Fruit fly (Drosophila melanogaster) whole organism, embryonic: ENCODE data around the gene CG33181.

Experiments used
- BtbVII ChIP-seq: fragments of 200-800 bp; sonication (Bioruptor generic); optimal IDR thresholded peaks from 3 replicates; lab custom pipeline; 2017; ENCODE audit warnings: missing biosample characterization, mild to moderate bottlenecking, missing genetic modification characterization
- C15 ChIP-seq: fragments of 200-800 bp; sonication (Bioruptor generic); IDR thresholded peaks from 3 replicates; pipeline ENCODE4 v1.3.6; 2022; ENCODE audit warnings: missing biosample characterization, missing genetic modification characterization
- CG10959 ChIP-seq: fragments of 200-800 bp; sonication (Bioruptor generic); IDR thresholded peaks from 2 replicates; pipeline ENCODE4 v1.3.6; 2022; ENCODE audit warnings: missing biosample characterization, missing genetic modification characterization
- CG13424 ChIP-seq: fragments of 200-800 bp; sonication (Bioruptor generic); optimal IDR thresholded peaks from 2 replicates; lab custom pipeline; 2019; ENCODE audit warnings: missing biosample characterization, mild to moderate bottlenecking, missing genetic modification characterization, moderate library complexity
- CG13775 ChIP-seq: fragments of 200-800 bp; sonication (Bioruptor generic); optimal IDR thresholded peaks from 3 replicates; lab custom pipeline; 2017; ENCODE audit warnings: missing biosample characterization, mild to moderate bottlenecking, missing genetic modification characterization
- CG13894 ChIP-seq: fragments of 200-800 bp; sonication (Bioruptor generic); optimal IDR thresholded peaks from 3 replicates; lab custom pipeline; 2018; ENCODE audit warnings: missing biosample characterization, mild to moderate bottlenecking, missing genetic modification characterization, moderate library complexity
- CG14441 ChIP-seq: fragments of 200-800 bp; sonication (Bioruptor generic); IDR thresholded peaks from 2 replicates; pipeline ENCODE4 v1.3.6; 2022; ENCODE audit warnings: missing biosample characterization, missing genetic modification characterization
- CG15269 ChIP-seq: fragments of 200-800 bp; sonication (Bioruptor generic); optimal IDR thresholded peaks from 2 replicates; lab custom pipeline; 2018; ENCODE audit warnings: missing biosample characterization, mild to moderate bottlenecking, missing genetic modification characterization, moderate library complexity
- CG18011 ChIP-seq: fragments of 200-800 bp; sonication (Bioruptor generic); optimal IDR thresholded peaks from 2 replicates; lab custom pipeline; 2017; ENCODE audit warnings: missing biosample characterization, missing genetic modification characterization, mild to moderate bottlenecking, moderate library complexity, missing genotype
- CG2129 ChIP-seq: fragments of 200-800 bp; sonication (Bioruptor generic); IDR thresholded peaks from 2 replicates; pipeline ENCODE4 v1.3.6; 2022; ENCODE audit warnings: missing biosample characterization, missing genetic modification characterization; ENCODE audit not compliant: partially characterized antibody
- CG2199 ChIP-seq: fragments of 200-800 bp; sonication (Bioruptor generic); IDR thresholded peaks from 3 replicates; pipeline ENCODE4 v1.3.6; 2022; ENCODE audit warnings: missing biosample characterization, missing genetic modification characterization
- CG30403 ChIP-seq: fragments of 200-800 bp; sonication (Bioruptor generic); optimal IDR thresholded peaks from 3 replicates; lab custom pipeline; 2016; ENCODE audit warnings: missing biosample characterization, missing genetic modification characterization
- CG30431 ChIP-seq: fragments of 200-800 bp; sonication (Bioruptor generic); optimal IDR thresholded peaks from 2 replicates; lab custom pipeline; 2017; ENCODE audit warnings: missing biosample characterization, missing genetic modification characterization
- CG31224 ChIP-seq: fragments of 200-800 bp; sonication (Bioruptor generic); IDR thresholded peaks from 2 replicates; pipeline ENCODE4 v1.3.6; 2022; ENCODE audit warnings: missing biosample characterization, missing genetic modification characterization
- CG3407 ChIP-seq: fragments of 200-800 bp; sonication (Bioruptor generic); optimal IDR thresholded peaks from 2 replicates; lab custom pipeline; 2018; ENCODE audit warnings: missing biosample characterization, mild to moderate bottlenecking, missing genetic modification characterization
- CG34224 ChIP-seq: fragments of 200-800 bp; sonication (Bioruptor generic); IDR thresholded peaks from 3 replicates; pipeline ENCODE4 v1.3.6; 2022; ENCODE audit warnings: missing biosample characterization, missing genetic modification characterization; ENCODE audit not compliant: partially characterized antibody
- CG3838 ChIP-seq: fragments of 200-800 bp; sonication (Bioruptor generic); optimal IDR thresholded peaks from 3 replicates; lab custom pipeline; 2016; ENCODE audit warnings: missing biosample characterization, missing genetic modification characterization
- CG4424 ChIP-seq: fragments of 200-800 bp; sonication (Bioruptor generic); optimal IDR thresholded peaks from 3 replicates; lab custom pipeline; 2016; ENCODE audit warnings: missing biosample characterization, missing genetic modification characterization
- CG5245 ChIP-seq: fragments of 200-800 bp; sonication (Bioruptor generic); optimal IDR thresholded peaks from 3 replicates; lab custom pipeline; 2016; ENCODE audit warnings: missing biosample characterization, missing genetic modification characterization
- CG6689 ChIP-seq: fragments of 200-800 bp; sonication (Bioruptor generic); IDR thresholded peaks from 2 replicates; pipeline ENCODE4 v1.3.6; 2022; ENCODE audit warnings: missing biosample characterization, missing genetic modification characterization
- CG6813 ChIP-seq: fragments of 200-800 bp; sonication (Bioruptor generic); optimal IDR thresholded peaks from 2 replicates; lab custom pipeline; 2017; ENCODE audit warnings: missing biosample characterization, missing genetic modification characterization, mild to moderate bottlenecking, moderate library complexity, missing genetic modification reagents
- CG8089 ChIP-seq: fragments of 200-800 bp; sonication (Bioruptor generic); optimal IDR thresholded peaks from 3 replicates; lab custom pipeline; 2016; ENCODE audit warnings: missing biosample characterization, missing genetic modification characterization
- CG8924 ChIP-seq: fragments of 200-800 bp; optimal IDR thresholded peaks from 3 replicates; lab custom pipeline; 2019; ENCODE audit warnings: missing biosample characterization, mild to moderate bottlenecking, missing genetic modification characterization, moderate library complexity
- CG9817 ChIP-seq: fragments of 200-800 bp; sonication (Bioruptor generic); optimal IDR thresholded peaks from 2 replicates; lab custom pipeline; 2018; ENCODE audit warnings: missing biosample characterization, mild to moderate bottlenecking, missing genetic modification characterization, moderate library complexity
- CHES-1-like ChIP-seq: fragments of 200-800 bp; sonication (Bioruptor generic); optimal IDR thresholded peaks from 2 replicates; lab custom pipeline; 2016; ENCODE audit warnings: missing biosample characterization, missing genetic modification characterization
- Camta ChIP-seq: fragments of 200-800 bp; sonication (Bioruptor generic); optimal IDR thresholded peaks from 2 replicates; lab custom pipeline; 2016; ENCODE audit warnings: missing biosample characterization, missing genetic modification characterization
- Dek ChIP-seq: fragments of 200-800 bp; sonication (Bioruptor generic); optimal IDR thresholded peaks from 3 replicates; lab custom pipeline; 2019; ENCODE audit warnings: missing biosample characterization, mild to moderate bottlenecking, missing genetic modification characterization, moderate library complexity
- Dp ChIP-seq: fragments of 200-800 bp; sonication (Bioruptor generic); optimal IDR thresholded peaks from 2 replicates; lab custom pipeline; 2018; ENCODE audit warnings: missing biosample characterization, mild to moderate bottlenecking, missing genetic modification characterization, moderate library complexity
- Fer1 ChIP-seq: fragments of 200-800 bp; sonication (Bioruptor generic); optimal IDR thresholded peaks from 2 replicates; lab custom pipeline; 2017; ENCODE audit warnings: missing biosample characterization, mild to moderate bottlenecking, missing genetic modification characterization
- NK7.1 ChIP-seq: fragments of 200-800 bp; sonication (Bioruptor generic); optimal IDR thresholded peaks from 3 replicates; lab custom pipeline; 2016; ENCODE audit warnings: missing biosample characterization, missing genetic modification characterization
- Ssrp ChIP-seq: fragments of 200-800 bp; sonication (Bioruptor generic); optimal IDR thresholded peaks from 2 replicates; lab custom pipeline; 2018; ENCODE audit warnings: missing biosample characterization, mild to moderate bottlenecking, missing genetic modification characterization, moderate library complexity
- ab ChIP-seq: fragments of 200-800 bp; sonication (Bioruptor generic); optimal IDR thresholded peaks from 2 replicates; lab custom pipeline; 2016; ENCODE audit warnings: missing biosample characterization, missing genetic modification characterization
- aop ChIP-seq: fragments of 200-800 bp; sonication (Bioruptor generic); IDR thresholded peaks from 2 replicates; pipeline ENCODE4 v1.3.6; 2022; ENCODE audit warnings: missing biosample characterization, missing genetic modification characterization
- chif ChIP-seq, 2 experiments: fragments of 200-800 bp; sonication (Bioruptor generic); optimal IDR thresholded peaks; 3 replicates each; lab custom pipeline; 2016; ENCODE audit warnings: missing biosample characterization in 2 of 2, missing genetic modification characterization in 2 of 2
- chn ChIP-seq: fragments of 200-800 bp; sonication (Bioruptor generic); optimal IDR thresholded peaks from 2 replicates; lab custom pipeline; 2016; ENCODE audit warnings: missing biosample characterization, missing genetic modification characterization
- cwo ChIP-seq: fragments of 200-800 bp; sonication (Bioruptor generic); optimal IDR thresholded peaks from 3 replicates; lab custom pipeline; 2017; ENCODE audit warnings: missing biosample characterization, missing genetic modification characterization, mild to moderate bottlenecking, moderate library complexity, missing genetic modification reagents
- disco-r ChIP-seq: fragments of 200-800 bp; sonication (Bioruptor generic); optimal IDR thresholded peaks from 2 replicates; lab custom pipeline; 2016; ENCODE audit warnings: missing biosample characterization, missing genetic modification characterization
- gsb-n ChIP-seq: fragments of 200-800 bp; sonication (Bioruptor generic); optimal IDR thresholded peaks from 3 replicates; lab custom pipeline; 2018; ENCODE audit warnings: missing biosample characterization, mild to moderate bottlenecking, missing genetic modification characterization
- h ChIP-seq: fragments of >200 bp; optimal IDR thresholded peaks from 2 replicates; lab custom pipeline; 2017
- hbn ChIP-seq: fragments of 200-800 bp; sonication (Bioruptor generic); IDR thresholded peaks from 2 replicates; pipeline ENCODE4 v1.3.6; 2022; ENCODE audit warnings: missing biosample characterization, missing genetic modification characterization; ENCODE audit not compliant: partially characterized antibody
- lab ChIP-seq: fragments of 200-800 bp; sonication (Bioruptor generic); optimal IDR thresholded peaks from 3 replicates; lab custom pipeline; 2017; ENCODE audit warnings: missing biosample characterization, missing genetic modification characterization, mild to moderate bottlenecking, moderate library complexity, missing genetic modification reagents
- maf-S ChIP-seq: fragments of 200-800 bp; sonication (Bioruptor generic); optimal IDR thresholded peaks from 2 replicates; lab custom pipeline; 2016; ENCODE audit warnings: missing biosample characterization, missing genetic modification characterization
- odd ChIP-seq: fragments of 200-800 bp; sonication (Bioruptor generic); optimal IDR thresholded peaks from 2 replicates; lab custom pipeline; 2017; ENCODE audit warnings: missing biosample characterization, mild to moderate bottlenecking, missing genetic modification characterization
- pita ChIP-seq: fragments of 200-800 bp; sonication (Bioruptor generic); optimal IDR thresholded peaks from 2 replicates; lab custom pipeline; 2017; ENCODE audit warnings: missing biosample characterization, mild to moderate bottlenecking, missing genetic modification characterization
- repo ChIP-seq: fragments of 200-800 bp; sonication (Bioruptor generic); optimal IDR thresholded peaks from 2 replicates; lab custom pipeline; 2016; ENCODE audit warnings: missing biosample characterization, missing genetic modification characterization
- sens ChIP-seq: fragments of 200-800 bp; sonication (Bioruptor generic); peaks from one replicate; lab custom pipeline; 2016; ENCODE audit warnings: missing biosample characterization, missing genetic modification characterization
- tio ChIP-seq: fragments of 200-800 bp; sonication (Bioruptor generic); optimal IDR thresholded peaks from 2 replicates; lab custom pipeline; 2017; ENCODE audit warnings: missing biosample characterization, missing genetic modification characterization, inconsistent platforms
- trh ChIP-seq: fragments of 200-800 bp; sonication (Bioruptor generic); optimal IDR thresholded peaks from 2 replicates; lab custom pipeline; 2016; ENCODE audit warnings: missing biosample characterization, missing genetic modification characterization
- ttk ChIP-seq: fragments of 200-800 bp; sonication (Bioruptor generic); IDR thresholded peaks from 2 replicates; pipeline ENCODE4 v2.1.2; 2022; ENCODE audit warnings: missing biosample characterization, missing genetic modification characterization
- tx ChIP-seq: fragments of 200-800 bp; sonication (Bioruptor generic); optimal IDR thresholded peaks from 2 replicates; lab custom pipeline; 2016; ENCODE audit warnings: missing biosample characterization, missing genetic modification characterization

The CG33181 gene

dm6 chrX:8464378-8465036 is 24.6 kb upstream of the CG33181 start, which contains the start of gene Sptr (continued):
- TF ChIP-seq C15 (GFP tag; lab: Robert Waterston, UW), result peak; percentile 79; the same call in 2 of the 3 replicates
- peak; percentile 39 for TF ChIP-seq CG3407 (GFP tag; lab: Kevin White, UChicago)
- TF ChIP-seq CG6689 (GFP tag; lab: Robert Waterston, UW), result peak; percentile 89
- peak; percentile 91 for TF ChIP-seq CG13424 (tag; lab: Kevin White, UChicago)
- peak; percentile 91 for TF ChIP-seq CG6813 (GFP tag; lab: Kevin White, UChicago)
- TF ChIP-seq pita, result no peak
- peak; percentile 59 for TF ChIP-seq repo (GFP tag; lab: Kevin White, UChicago)
- TF ChIP-seq CG18011 (GFP tag; lab: Kevin White, UChicago), result peak; percentile 92
- peak; percentile 70 for TF ChIP-seq Ssrp
- TF ChIP-seq Dp (GFP tag; lab: Kevin White, UChicago), result no peak
- 0 out of 3 replicates have a peak, but pooled peaks have one; percentile 36 for TF ChIP-seq CG2199 (GFP tag; lab: Robert Waterston, UW)
- peak; percentile 57 to 58 for TF ChIP-seq chif (GFP tag; optimal IDR thresholded peaks at IDR 0.05; lab: Kevin White, UChicago)
- TF ChIP-seq CG34224, result no peak
- TF ChIP-seq CG14441 (GFP tag; lab: Robert Waterston, UW), result peak; percentile 87
- TF ChIP-seq CG13894 (tag; lab: Kevin White, UChicago), result peak; percentile 93
- TF ChIP-seq CHES-1-like (GFP tag; lab: Kevin White, UChicago), result peak; percentile 63
- peak; percentile 93 for TF ChIP-seq BtbVII
- peak; percentile 20 for TF ChIP-seq CG3838 (GFP tag; lab: Kevin White, UChicago)
- peak; percentile 90 for TF ChIP-seq cwo (GFP tag; lab: Kevin White, UChicago)
- TF ChIP-seq CG9817, result peak; percentile 86
- peak; percentile 62 for TF ChIP-seq tio (GFP tag; lab: Kevin White, UChicago)
- peak; percentile 90 for TF ChIP-seq sens (GFP tag; lab: Kevin White, UChicago)
- peak; percentile 74 for TF ChIP-seq CG4424
- TF ChIP-seq CG10959, result peak; percentile 31; the same call in 1 of the 2 replicates
- peak; percentile 50 for TF ChIP-seq chn (GFP tag; lab: Kevin White, UChicago)
- peak; percentile 29 for TF ChIP-seq gsb-n (tag; lab: Kevin White, UChicago)
- peak; percentile 82 for TF ChIP-seq CG31224 (GFP tag; lab: Robert Waterston, UW)
- peak; percentile 86 for TF ChIP-seq odd
- peak; percentile 59 for TF ChIP-seq tx (GFP tag; lab: Kevin White, UChicago)
- TF ChIP-seq h, result no peak
- TF ChIP-seq Fer1 (GFP tag; lab: Kevin White, UChicago), result peak; percentile 95
- TF ChIP-seq maf-S (GFP tag; lab: Kevin White, UChicago), result peak; percentile 62
- peak; percentile 91 for TF ChIP-seq Dek
- TF ChIP-seq ab (GFP tag; lab: Kevin White, UChicago), result no peak
- TF ChIP-seq CG15269, result peak; percentile 92
- peak; percentile 49 for TF ChIP-seq NK7.1 (GFP tag; lab: Kevin White, UChicago)
- no peak for TF ChIP-seq hbn (GFP tag; lab: Robert Waterston, UW)
- TF ChIP-seq CG8089 (GFP tag; lab: Kevin White, UChicago), result peak; percentile 2
- peak; percentile 62 for TF ChIP-seq CG5245 (GFP tag; lab: Kevin White, UChicago)
- peak; percentile 90 for TF ChIP-seq CG30403
- TF ChIP-seq CG2129 (GFP tag; lab: Robert Waterston, UW), result no peak
- peak; percentile 90 for TF ChIP-seq CG8924
- TF ChIP-seq CG30431, result peak; percentile 33
- peak; percentile 96 for TF ChIP-seq lab (GFP tag; lab: Kevin White, UChicago)
- peak; percentile 58 for TF ChIP-seq Camta (GFP tag; lab: Kevin White, UChicago)
- peak; percentile 80 for TF ChIP-seq CG13775 (GFP tag; lab: Kevin White, UChicago)
- TF ChIP-seq aop (GFP tag; lab: Robert Waterston, UW), result peak; percentile 56; the same call in 1 of the 2 replicates
- TF ChIP-seq ttk (GFP tag; lab: Robert Waterston, UW), result peak; percentile 82
- TF ChIP-seq disco-r (GFP tag; lab: Kevin White, UChicago), result peak; percentile 36
- peak; percentile 55 for TF ChIP-seq trh (GFP tag; lab: Kevin White, UChicago)
